Worm (Caenorhabditis elegans): ENCODE measurements around the gene F22E5.21.
"Not testable (repeated sequence)": the region's sequence is repeated elsewhere in the genome, so short reads cannot be mapped to it uniquely, and the experiment has no call there.

F22E5.21 gene

ce11 chrII:2637359-2637758 is at the start of gene F22E5.21:
F22E5.21 (minus strand) TSS chrII:2637459.
- no peak for TF ChIP-seq flt-1 (GFP tag; IDR thresholded peaks at IDR 0.05)
- TF ChIP-seq klf-2 (GFP tag; conservative IDR thresholded peaks at IDR 0.05) = no peak
- TF ChIP-seq T22C8.4 (GFP tag; IDR thresholded peaks at IDR 0.05) = no peak
- no peak for TF ChIP-seq ref-1 (GFP tag; conservative IDR thresholded peaks at IDR 0.05)
- TF ChIP-seq cog-1 (tag; optimal IDR thresholded peaks at IDR 0.05) = no peak
- no peak for TF ChIP-seq tab-1 (GFP tag; IDR thresholded peaks at IDR 0.05)
- TF ChIP-seq med-1 (GFP tag; optimal IDR thresholded peaks at IDR 0.05; ENCODE audit: insufficient read depth) = no peak

- no peak for TF ChIP-seq tab-1 (GFP tag; IDR thresholded peaks at IDR 0.05)
- no peak for TF ChIP-seq T22C8.4 (GFP tag; IDR thresholded peaks at IDR 0.05)
- no peak for TF ChIP-seq ref-1 (GFP tag; conservative IDR thresholded peaks at IDR 0.05)
- TF ChIP-seq cog-1 (tag; optimal IDR thresholded peaks at IDR 0.05) = no peak
- no peak for TF ChIP-seq ztf-29 (GFP tag; IDR thresholded peaks at IDR 0.05)
- no peak for TF ChIP-seq klf-2 (GFP tag; conservative IDR thresholded peaks at IDR 0.05)
- TF ChIP-seq flt-1 (GFP tag; IDR thresholded peaks at IDR 0.05) = no peak
Measured at ce11 chrII:2684783-2685182, 47.5 kb upstream of the F22E5.21 start.

ce11 chrII:2684208-2684607 is 46.9 kb upstream of the F22E5.21 start, which contains the start of gene ceh-87:
ceh-87 (minus strand) TSS chrII:2684308.
- TF ChIP-seq med-1 (GFP tag; optimal IDR thresholded peaks at IDR 0.05; ENCODE audit: insufficient read depth) (no peak), klf-2 (GFP tag; conservative IDR thresholded peaks at IDR 0.05) (no peak), tab-1 (GFP tag; IDR thresholded peaks at IDR 0.05) (no peak), ref-1 (GFP tag; conservative IDR thresholded peaks at IDR 0.05) (no peak), flt-1 (GFP tag; IDR thresholded peaks at IDR 0.05) (no peak), T22C8.4 (GFP tag; IDR thresholded peaks at IDR 0.05) (no peak), ztf-23 (GFP tag; IDR thresholded peaks at IDR 0.05) (no peak), cog-1 (tag; optimal IDR thresholded peaks at IDR 0.05) (no peak), ztf-29 (GFP tag; IDR thresholded peaks at IDR 0.05) (no peak)

ce11 chrII:2681118-2681517 is 43.9 kb upstream of the F22E5.21 start, which contains the start of gene F34D6.1:
F34D6.1 (minus strand) TSS chrII:2681218.
- TF ChIP-seq T22C8.4 (GFP tag; IDR thresholded peaks at IDR 0.05) = no peak
- TF ChIP-seq ztf-23 (GFP tag; IDR thresholded peaks at IDR 0.05) = no peak
- no peak for TF ChIP-seq med-1 (GFP tag; optimal IDR thresholded peaks at IDR 0.05; ENCODE audit: insufficient read depth)
- no peak for TF ChIP-seq cog-1 (tag; optimal IDR thresholded peaks at IDR 0.05)
- no peak for TF ChIP-seq ref-1 (GFP tag; conservative IDR thresholded peaks at IDR 0.05)
- TF ChIP-seq flt-1 (GFP tag; IDR thresholded peaks at IDR 0.05) = no peak
- TF ChIP-seq tab-1 (GFP tag; IDR thresholded peaks at IDR 0.05) = no peak
- TF ChIP-seq klf-2 (GFP tag; conservative IDR thresholded peaks at IDR 0.05) = no peak
- TF ChIP-seq ztf-29 (GFP tag; IDR thresholded peaks at IDR 0.05) = no peak

ce11 chrII:2677534-2678168 is 40.4 kb upstream of the F22E5.21 start, which contains the start of gene F22E5.17:
F22E5.17 (plus strand) TSS chrII:2678041.
- TF ChIP-seq T22C8.4 (GFP tag; IDR thresholded peaks at IDR 0.05) = no peak
- no peak for TF ChIP-seq ztf-23 (GFP tag; IDR thresholded peaks at IDR 0.05)
- no peak for TF ChIP-seq cog-1 (tag; optimal IDR thresholded peaks at IDR 0.05)
- TF ChIP-seq klf-2 (GFP tag; conservative IDR thresholded peaks at IDR 0.05) = no peak
- TF ChIP-seq med-1 (GFP tag; optimal IDR thresholded peaks at IDR 0.05; ENCODE audit: insufficient read depth) = no peak
- no peak for TF ChIP-seq ref-1 (GFP tag; conservative IDR thresholded peaks at IDR 0.05)
- no peak for TF ChIP-seq flt-1 (GFP tag; IDR thresholded peaks at IDR 0.05)

- not testable (repeated sequence) for TF ChIP-seq cog-1 (tag; optimal IDR thresholded peaks at IDR 0.05); klf-2 (GFP tag; conservative IDR thresholded peaks at IDR 0.05); ref-1 (GFP tag; conservative IDR thresholded peaks at IDR 0.05)
Measured at ce11 chrII:2673534-2673933, 36.3 kb upstream of the F22E5.21 start, which contains the start of the genes F22E5.20 and F22E5.1. F22E5.20 (minus strand) TSS chrII:2673634. F22E5.1 (plus strand) TSS chrII:2673775.

- TF ChIP-seq ztf-23 (GFP tag; IDR thresholded peaks at IDR 0.05); med-1 (GFP tag; optimal IDR thresholded peaks at IDR 0.05; ENCODE audit: insufficient read depth); ztf-29 (GFP tag; IDR thresholded peaks at IDR 0.05): not testable (repeated sequence)
Measured at ce11 chrII:2672320-2672719, 35.1 kb upstream of the F22E5.21 start, which contains the start of gene sri-57. sri-57 (minus strand) TSS chrII:2672420.

ce11 chrII:2665606-2666005 is 28.3 kb upstream of the F22E5.21 start, which contains the start of gene F22E5.22:
F22E5.22 (plus strand) TSS chrII:2665906.
- TF ChIP-seq ref-1 (GFP tag; conservative IDR thresholded peaks at IDR 0.05) = no peak
- no peak for TF ChIP-seq cog-1 (tag; optimal IDR thresholded peaks at IDR 0.05)
- no peak for TF ChIP-seq ztf-23 (GFP tag; IDR thresholded peaks at IDR 0.05)
- no peak for TF ChIP-seq med-1 (GFP tag; optimal IDR thresholded peaks at IDR 0.05; ENCODE audit: insufficient read depth)
- no peak for TF ChIP-seq T22C8.4 (GFP tag; IDR thresholded peaks at IDR 0.05)
- no peak for TF ChIP-seq tab-1 (GFP tag; IDR thresholded peaks at IDR 0.05)
- TF ChIP-seq klf-2 (GFP tag; conservative IDR thresholded peaks at IDR 0.05) = no peak
- TF ChIP-seq ztf-29 (GFP tag; IDR thresholded peaks at IDR 0.05) = no peak
- no peak for TF ChIP-seq flt-1 (GFP tag; IDR thresholded peaks at IDR 0.05)

- not testable (repeated sequence) for TF ChIP-seq klf-2 (GFP tag; conservative IDR thresholded peaks at IDR 0.05); T22C8.4 (GFP tag; IDR thresholded peaks at IDR 0.05); cog-1 (tag; optimal IDR thresholded peaks at IDR 0.05)
Measured at ce11 chrII:2665081-2665480, 27.8 kb upstream of the F22E5.21 start, which contains the start of gene F22E5.2. F22E5.2 (plus strand) TSS chrII:2665381.

ce11 chrII:2659364-2659763 is 22.1 kb upstream of the F22E5.21 start, which contains the start of gene gcy-21:
gcy-21 (plus strand) TSS chrII:2659664.
- TF ChIP-seq T22C8.4 (GFP tag; IDR thresholded peaks at IDR 0.05) = no peak
